Worm (Caenorhabditis elegans): ENCODE data around the gene T24H10.4.

T24H10.4 gene

DNA sequence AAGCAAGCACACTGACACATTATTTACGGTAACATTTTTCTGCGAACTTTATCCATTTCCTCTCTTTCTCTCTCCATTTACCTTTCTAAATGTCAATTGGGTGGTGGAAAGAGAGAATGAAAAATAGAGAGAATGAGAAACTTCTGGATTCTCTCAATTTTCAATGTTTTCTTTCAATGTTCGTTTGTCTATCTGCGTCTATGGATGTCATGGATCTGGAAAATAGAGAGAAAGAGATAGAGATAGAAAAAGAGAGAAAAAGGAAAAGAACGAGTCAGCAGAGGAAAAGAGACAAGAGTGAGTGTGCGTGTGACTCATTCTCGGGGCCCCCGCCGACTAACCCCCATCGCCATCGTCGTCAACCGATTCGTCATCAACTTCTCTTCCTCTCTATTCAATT is 3.5 kb downstream of the T24H10.4 start, which contains the start of gene jun-1:
Gene jun-1, plus strand, starts transcription at position 307 of the 400 bp plus-strand sequence.
- TF ChIP-seq ztf-11 (tag; optimal IDR thresholded peaks at IDR 0.05) (no peak), nhr-237 (tag; optimal IDR thresholded peaks at IDR 0.05) (peak; percentile 95), ceh-39 (tag; optimal IDR thresholded peaks at IDR 0.05) (no peak), lsy-2 (tag; optimal IDR thresholded peaks at IDR 0.05) (peak; percentile 48), unc-39 (tag; optimal IDR thresholded peaks at IDR 0.05) (no peak), mep-1 (tag; optimal IDR thresholded peaks at IDR 0.05) (peak; percentile 19), unc-120 (tag; optimal IDR thresholded peaks at IDR 0.05; ENCODE audit: poor library complexity, severe bottlenecking) (peak; percentile 83), pha-4 (tag; optimal IDR thresholded peaks at IDR 0.05) (peak; percentile 35), mls-2 (tag; optimal IDR thresholded peaks at IDR 0.05) (peak; percentile 32), unc-62 (GFP tag; optimal IDR thresholded peaks at IDR 0.05) (peak; percentile 89), lin-13 (tag; optimal IDR thresholded peaks at IDR 0.05) (no peak), ces-1 (GFP tag; optimal IDR thresholded peaks at IDR 0.05) (peak; percentile 76)

DNA sequence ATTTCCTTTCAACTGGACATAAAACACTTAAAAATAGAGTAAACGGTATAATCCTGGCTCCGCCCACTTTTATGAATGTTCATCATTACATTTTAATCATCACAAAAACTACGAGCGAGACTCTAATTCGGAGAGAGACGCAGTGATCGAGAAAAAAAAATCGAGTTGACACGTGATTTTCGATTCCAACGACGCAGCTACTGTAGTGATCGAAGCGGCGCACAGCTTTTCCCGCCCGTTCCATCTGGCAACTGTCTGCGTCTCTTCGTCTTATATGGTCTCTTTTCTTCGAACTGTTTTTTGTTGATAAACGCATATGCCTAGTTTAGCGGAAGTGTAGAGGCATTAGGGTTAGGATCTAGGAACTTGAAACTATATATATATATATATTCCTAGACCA is 4.4 kb downstream of the T24H10.4 start:
- TF ChIP-seq mep-1 (tag; optimal IDR thresholded peaks at IDR 0.05) (no peak), sem-2 (GFP tag; optimal IDR thresholded peaks at IDR 0.05) (no peak), blmp-1 (tag; optimal IDR thresholded peaks at IDR 0.05) (no peak), nhr-76 (tag; optimal IDR thresholded peaks at IDR 0.05) (no peak), ceh-43 (GFP tag; optimal IDR thresholded peaks at IDR 0.05) (no peak), nhr-237 (tag; optimal IDR thresholded peaks at IDR 0.05) (no peak), unc-39 (tag; optimal IDR thresholded peaks at IDR 0.05) (no peak), ham-2 (GFP tag; optimal IDR thresholded peaks at IDR 0.05) (no peak), zip-8 (tag; optimal IDR thresholded peaks at IDR 0.05) (no peak), nhr-2 (tag; optimal IDR thresholded peaks at IDR 0.05) (no peak), unc-120 (tag; optimal IDR thresholded peaks at IDR 0.05; ENCODE audit: poor library complexity, severe bottlenecking) (no peak)

ce11 chrII:9114972-9115371 is 5.6 kb downstream of the T24H10.4 start:
- TF ChIP-seq nhr-237 (tag; optimal IDR thresholded peaks at IDR 0.05): no peak
- TF ChIP-seq nhr-12 (tag; optimal IDR thresholded peaks at IDR 0.05): no peak
- no peak for TF ChIP-seq lin-13 (tag; optimal IDR thresholded peaks at IDR 0.05)

ce11 chrII:9115644-9116043 is 6.3 kb downstream of the T24H10.4 start:
- TF ChIP-seq ztf-11 (tag; optimal IDR thresholded peaks at IDR 0.05) (no peak), mep-1 (tag; optimal IDR thresholded peaks at IDR 0.05) (no peak), flh-1 (GFP tag; optimal IDR thresholded peaks at IDR 0.05) (no peak), mab-5 (tag; optimal IDR thresholded peaks at IDR 0.05) (no peak), ceh-83 (GFP tag; optimal IDR thresholded peaks at IDR 0.05) (no peak), nhr-28 (tag; optimal IDR thresholded peaks at IDR 0.05) (no peak), pha-4 (tag; optimal IDR thresholded peaks at IDR 0.05) (no peak), tbx-8 (GFP tag; optimal IDR thresholded peaks at IDR 0.05) (no peak)

ce11 chrII:9116404-9116803 is 7.1 kb downstream of the T24H10.4 start:
- TF ChIP-seq pha-4 (tag; optimal IDR thresholded peaks at IDR 0.05) (no peak), elt-3 (tag; optimal IDR thresholded peaks at IDR 0.05) (no peak), nhr-12 (tag; optimal IDR thresholded peaks at IDR 0.05) (no peak), flh-1 (GFP tag; optimal IDR thresholded peaks at IDR 0.05) (no peak), unc-62 (GFP tag; optimal IDR thresholded peaks at IDR 0.05) (no peak), elt-1 (tag; optimal IDR thresholded peaks at IDR 0.05; ENCODE audit: borderline replicate concordance, insufficient read depth) (no peak), ham-2 (GFP tag; optimal IDR thresholded peaks at IDR 0.05) (no peak), M03D4.4 (tag; optimal IDR thresholded peaks at IDR 0.05) (no peak), sem-2 (GFP tag; optimal IDR thresholded peaks at IDR 0.05) (no peak), nhr-2 (tag; optimal IDR thresholded peaks at IDR 0.05) (no peak), unc-39 (tag; optimal IDR thresholded peaks at IDR 0.05) (no peak), mab-5 (tag; optimal IDR thresholded peaks at IDR 0.05) (no peak), ceh-43 (GFP tag; optimal IDR thresholded peaks at IDR 0.05) (no peak)

DNA sequence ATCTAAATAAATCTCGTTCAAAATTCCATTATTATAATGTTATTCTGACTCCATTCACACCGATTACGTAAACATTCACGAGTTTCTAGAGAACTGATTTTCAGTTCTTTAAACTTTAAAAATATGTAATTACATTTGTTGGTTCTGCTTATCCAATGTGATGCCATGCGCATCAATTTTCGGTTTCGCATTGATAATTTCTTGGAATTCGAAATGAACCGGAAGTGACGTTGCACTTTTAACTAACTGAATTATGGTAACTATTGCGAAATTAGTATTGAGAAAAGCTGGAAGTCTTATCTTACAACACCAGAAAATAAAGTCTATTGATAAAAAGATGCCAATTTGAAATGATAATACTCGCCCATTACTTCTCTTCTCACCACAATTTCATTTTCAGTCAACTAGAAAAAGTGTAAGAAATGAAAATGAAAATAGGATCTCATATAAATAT is 8.5 kb downstream of the T24H10.4 start:
- TF ChIP-seq unc-39 (tag; optimal IDR thresholded peaks at IDR 0.05): no peak
- TF ChIP-seq ceh-43 (GFP tag; optimal IDR thresholded peaks at IDR 0.05): no peak
- no peak for TF ChIP-seq ceh-83 (GFP tag; optimal IDR thresholded peaks at IDR 0.05)
- TF ChIP-seq zip-8 (tag; optimal IDR thresholded peaks at IDR 0.05): no peak
- TF ChIP-seq lsy-2 (tag; optimal IDR thresholded peaks at IDR 0.05): no peak
- TF ChIP-seq mls-2 (tag; optimal IDR thresholded peaks at IDR 0.05): no peak
- no peak for TF ChIP-seq hlh-1 (tag; optimal IDR thresholded peaks at IDR 0.05)
- no peak for TF ChIP-seq ceh-39 (tag; optimal IDR thresholded peaks at IDR 0.05)
- no peak for TF ChIP-seq bed-3 (GFP tag; optimal IDR thresholded peaks at IDR 0.05)
- TF ChIP-seq ces-1 (GFP tag; optimal IDR thresholded peaks at IDR 0.05): no peak
- TF ChIP-seq mep-1 (tag; optimal IDR thresholded peaks at IDR 0.05): no peak
- no peak for TF ChIP-seq nhr-12 (tag; optimal IDR thresholded peaks at IDR 0.05)
- TF ChIP-seq elt-1 (tag; optimal IDR thresholded peaks at IDR 0.05; ENCODE audit: borderline replicate concordance, insufficient read depth): no peak

Data from whole organism, mixed stage, embryonic.